Worm (Caenorhabditis elegans) whole organism, L1 larva: ENCODE data around the gene str-220.

Experiments
- C04F5.9 ChIP-seq: sonication (generic microtip); optimal IDR thresholded peaks from 2 replicates; lab custom pipeline; 2016; ENCODE audit warnings: missing genetic modification characterization, missing compliant biosample characterization
- aha-1 ChIP-seq: fragments of 150-350 bp; optimal IDR thresholded peaks from 2 replicates; lab custom pipeline; 2014; ENCODE audit warnings: missing biosample characterization, missing genetic modification characterization
- ama-1 ChIP-seq: fragments of 150-350 bp; optimal IDR thresholded peaks from 2 replicates; lab custom pipeline; 2014
- ceh-8 ChIP-seq: fragments of 200-800 bp; sonication (Bioruptor generic); optimal IDR thresholded peaks from 2 replicates; lab custom pipeline; 2018; ENCODE audit warnings: mild to moderate bottlenecking, missing genetic modification characterization, moderate library complexity, missing compliant biosample characterization
- ces-1 ChIP-seq: fragments of 150-350 bp; optimal IDR thresholded peaks from 2 replicates; lab custom pipeline; 2014; ENCODE audit warnings: missing biosample characterization, missing genetic modification reagents, missing genetic modification characterization
- dpl-1 ChIP-seq, 3 experiments: fragments of 150-350 bp in 2 of 3; sonication (generic microtip) in 1 of 3; optimal IDR thresholded peaks; 2 replicates each; lab custom pipeline; 2014 to 2017; ENCODE audit warnings: missing biosample characterization in 3 of 3, missing genetic modification characterization in 3 of 3, missing genetic modification reagents in 3 of 3
- dsc-1 ChIP-seq: sonication (generic microtip); optimal IDR thresholded peaks from 2 replicates; lab custom pipeline; 2016; ENCODE audit warnings: mild to moderate bottlenecking, missing genetic modification characterization, missing compliant biosample characterization
- efl-1 ChIP-seq, 4 experiments: fragments of 150-350 bp; optimal IDR thresholded peaks in 3 of 4; peaks in 1 of 4; 1 replicate in 1 of 4; 2 replicates in 3 of 4; lab custom pipeline; 2014; ENCODE audit warnings: missing biosample characterization in 2 of 4, missing genetic modification characterization in 2 of 4, missing genetic modification reagents in 2 of 4
- ets-5 ChIP-seq: fragments of 200-800 bp; sonication (Bioruptor generic); IDR thresholded peaks from 2 replicates; pipeline ENCODE4 v1.3.6; 2022; ENCODE audit warnings: missing genetic modification characterization, missing compliant biosample characterization
- fkh-4 ChIP-seq: sonication (generic microtip); optimal IDR thresholded peaks from 2 replicates; lab custom pipeline; 2016; ENCODE audit warnings: missing compliant biosample characterization, missing genetic modification characterization, borderline replicate concordance
- fkh-8 ChIP-seq: sonication (generic microtip); optimal IDR thresholded peaks from 2 replicates; lab custom pipeline; 2016; ENCODE audit warnings: mild to moderate bottlenecking, missing genetic modification characterization, missing compliant biosample characterization
- jun-1 ChIP-seq: fragments of 150-350 bp; optimal IDR thresholded peaks from 2 replicates; lab custom pipeline; 2014; ENCODE audit warnings: missing biosample characterization, missing genetic modification reagents, missing genetic modification characterization
- lin-15B ChIP-seq: fragments of 150-350 bp; sonication (generic microtip); optimal IDR thresholded peaks from 3 replicates; lab custom pipeline; 2014; ENCODE audit warnings: missing biosample characterization, missing genetic modification characterization
- lin-35 ChIP-seq, 2 experiments: fragments of 150-350 bp; optimal IDR thresholded peaks; 2 replicates each; lab custom pipeline; 2014; ENCODE audit warnings: missing biosample characterization in 2 of 2, missing genetic modification characterization in 2 of 2, missing genetic modification reagents in 2 of 2
- lin-39 ChIP-seq: fragments of 150-350 bp; optimal IDR thresholded peaks from 2 replicates; lab custom pipeline; 2014; ENCODE audit warnings: missing biosample characterization, missing genetic modification reagents, missing genetic modification characterization
- lsy-2 ChIP-seq, 2 experiments: fragments of 150-350 bp; optimal IDR thresholded peaks; 2 replicates each; lab custom pipeline; 2014; ENCODE audit warnings: missing biosample characterization in 2 of 2, missing genetic modification characterization in 2 of 2
- mab-9 ChIP-seq: fragments of 200-800 bp; sonication (Bioruptor generic); IDR thresholded peaks from 2 replicates; pipeline ENCODE4 v1.3.6; 2022; ENCODE audit warnings: missing genetic modification reagents, missing genetic modification characterization, missing compliant biosample characterization
- mdl-1 ChIP-seq, 2 experiments: fragments of 150-350 bp; optimal IDR thresholded peaks; 2 replicates each; lab custom pipeline; 2014 to 2017; ENCODE audit warnings: missing biosample characterization in 2 of 2, missing genetic modification characterization in 2 of 2, inconsistent platforms in 1 of 2
- nhr-11 ChIP-seq: fragments of 150-350 bp; optimal IDR thresholded peaks from 2 replicates; lab custom pipeline; 2014; ENCODE audit warnings: missing biosample characterization, missing genetic modification characterization
- nhr-20 ChIP-seq: sonication (generic microtip); optimal IDR thresholded peaks from 2 replicates; lab custom pipeline; 2016; ENCODE audit warnings: mild to moderate bottlenecking, missing genetic modification characterization, missing compliant biosample characterization
- nhr-28 ChIP-seq: fragments of 150-350 bp; optimal IDR thresholded peaks from 2 replicates; lab custom pipeline; 2014; ENCODE audit warnings: missing biosample characterization, missing genetic modification characterization
- nhr-47 ChIP-seq: sonication (generic microtip); optimal IDR thresholded peaks from 2 replicates; lab custom pipeline; 2016; ENCODE audit warnings: mild to moderate bottlenecking, missing genetic modification characterization, moderate library complexity, missing compliant biosample characterization
- nhr-71 ChIP-seq: sonication (generic microtip); optimal IDR thresholded peaks from 2 replicates; lab custom pipeline; 2016; ENCODE audit warnings: mild to moderate bottlenecking, missing genetic modification characterization, moderate library complexity, missing compliant biosample characterization
- nhr-77 ChIP-seq: fragments of 150-350 bp; optimal IDR thresholded peaks from 2 replicates; lab custom pipeline; 2014; ENCODE audit warnings: missing biosample characterization, missing genetic modification characterization
- nhr-84 ChIP-seq: sonication (generic microtip); optimal IDR thresholded peaks from 2 replicates; lab custom pipeline; 2017; ENCODE audit warnings: missing biosample characterization, missing genetic modification characterization
- nhr-85 ChIP-seq: sonication (generic microtip); peaks from one replicate; lab custom pipeline; 2016; ENCODE audit warnings: missing genetic modification characterization, inconsistent platforms, missing compliant biosample characterization
- nhr-90 ChIP-seq: sonication (generic microtip); optimal IDR thresholded peaks from 2 replicates; lab custom pipeline; 2016; ENCODE audit warnings: mild to moderate bottlenecking, missing genetic modification characterization, missing compliant biosample characterization; ENCODE audit not compliant: poor library complexity
- snu-23 ChIP-seq: sonication (generic microtip); optimal IDR thresholded peaks from 2 replicates; lab custom pipeline; 2016; ENCODE audit warnings: missing genetic modification characterization, missing compliant biosample characterization
- unc-130 ChIP-seq: fragments of 150-350 bp; optimal IDR thresholded peaks from 2 replicates; lab custom pipeline; 2017; ENCODE audit warnings: missing biosample characterization, missing genetic modification characterization, inconsistent platforms
- unc-30 ChIP-seq: sonication (generic microtip); optimal IDR thresholded peaks from 2 replicates; lab custom pipeline; 2017; ENCODE audit warnings: missing biosample characterization, missing genetic modification characterization
- unc-86 ChIP-seq: sonication (generic microtip); optimal IDR thresholded peaks from 2 replicates; lab custom pipeline; 2016; ENCODE audit warnings: missing genetic modification characterization, missing compliant biosample characterization
- zag-1 ChIP-seq: fragments of 150-350 bp; optimal IDR thresholded peaks from 2 replicates; lab custom pipeline; 2014; ENCODE audit warnings: missing biosample characterization, missing genetic modification characterization
- zip-4 ChIP-seq: fragments of 200-800 bp; sonication (Bioruptor generic); optimal IDR thresholded peaks from 2 replicates; lab custom pipeline; 2018; ENCODE audit warnings: mild to moderate bottlenecking, missing genetic modification characterization, moderate library complexity, missing compliant biosample characterization
- ztf-4 ChIP-seq: fragments of 150-350 bp; optimal IDR thresholded peaks from 2 replicates; lab custom pipeline; 2014; ENCODE audit warnings: missing biosample characterization, missing genetic modification characterization

The str-220 gene

DNA sequence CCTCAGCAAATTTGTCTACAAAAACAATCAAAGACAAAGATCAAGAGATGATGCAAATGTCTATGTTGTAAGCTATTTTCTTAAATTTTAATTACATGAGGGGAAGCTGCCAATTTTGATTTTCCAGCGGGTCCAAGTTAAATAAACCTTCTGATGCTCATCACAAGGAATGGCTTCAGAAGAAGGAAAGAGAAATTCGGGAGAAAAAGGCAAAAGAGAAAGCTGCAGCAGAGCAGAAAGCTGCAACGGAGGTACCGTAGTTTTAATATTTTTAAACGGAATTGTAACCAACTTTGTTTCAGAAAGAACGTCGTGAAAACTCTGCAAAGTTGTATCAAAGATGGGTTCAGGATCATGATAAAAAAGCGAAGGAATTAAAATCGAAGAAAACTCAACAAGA, 13.0 kb downstream of the str-220 start (continued):
- no peak for TF ChIP-seq C04F5.9

DNA sequence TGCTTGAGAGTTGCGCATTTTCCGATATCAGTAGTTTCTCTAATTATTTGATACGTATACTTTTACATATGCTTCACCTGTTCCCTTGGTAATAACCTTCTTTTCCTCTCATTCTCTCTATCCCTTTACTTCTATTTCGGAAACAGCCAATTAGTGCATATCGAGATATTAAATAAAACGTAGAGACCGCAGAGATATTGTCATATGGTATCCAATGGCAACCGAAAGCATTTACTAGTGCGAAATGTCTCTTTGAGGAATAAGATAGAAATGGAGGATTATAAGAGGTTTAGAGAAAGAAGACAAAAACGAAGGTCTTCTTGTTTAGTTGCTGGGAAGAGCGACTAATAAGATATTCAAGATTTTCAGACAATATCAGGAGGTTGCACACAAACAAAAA, 14.8 kb downstream of the str-220 start, which contains the start of gene maph-9:
Gene maph-9, plus strand, starts transcription at position 273 of the 400 bp plus-strand sequence.
- TF ChIP-seq nhr-47 (tag; lab: Kevin White, UChicago), result peak; percentile 39
- no peak for TF ChIP-seq mdl-1 (tag; optimal IDR thresholded peaks at IDR 0.05; lab: Kevin White, UChicago)
- peak; percentile 95 for TF ChIP-seq fkh-8 (tag; lab: Kevin White, UChicago)
- TF ChIP-seq aha-1 (tag; lab: Kevin White, UChicago), result no peak
- TF ChIP-seq ces-1, result no peak
- no peak for TF ChIP-seq nhr-84
- TF ChIP-seq unc-30 (tag; lab: Kevin White, UChicago), result no peak
- TF ChIP-seq nhr-90 (tag; lab: Kevin White, UChicago), result no peak
- no peak for TF ChIP-seq fkh-4 (tag; lab: Kevin White, UChicago)
- TF ChIP-seq efl-1 (optimal IDR thresholded peaks at IDR 0.05; lab: Kevin White, UChicago), result no peak
- TF ChIP-seq efl-1 (GFP tag; optimal IDR thresholded peaks at IDR 0.05 in 1 of 2; lab: Kevin White, UChicago), result peak in 1 of 2 experiments; percentile 64
- no peak for TF ChIP-seq snu-23
- TF ChIP-seq C04F5.9, result no peak
- TF ChIP-seq jun-1, result no peak
- no peak for TF ChIP-seq mab-9
- no peak for TF ChIP-seq ztf-4 (tag; lab: Kevin White, UChicago)
- TF ChIP-seq dsc-1 (tag; lab: Kevin White, UChicago), result peak; percentile 50
- TF ChIP-seq unc-86, result no peak
- peak; percentile 49 for TF ChIP-seq nhr-71 (tag; lab: Kevin White, UChicago)
- peak in 1 of 2 experiments; percentile 39 for TF ChIP-seq lsy-2 (tag; optimal IDR thresholded peaks at IDR 0.05; lab: Kevin White, UChicago)
- no peak for TF ChIP-seq lin-39
- no peak for TF ChIP-seq ama-1

DNA sequence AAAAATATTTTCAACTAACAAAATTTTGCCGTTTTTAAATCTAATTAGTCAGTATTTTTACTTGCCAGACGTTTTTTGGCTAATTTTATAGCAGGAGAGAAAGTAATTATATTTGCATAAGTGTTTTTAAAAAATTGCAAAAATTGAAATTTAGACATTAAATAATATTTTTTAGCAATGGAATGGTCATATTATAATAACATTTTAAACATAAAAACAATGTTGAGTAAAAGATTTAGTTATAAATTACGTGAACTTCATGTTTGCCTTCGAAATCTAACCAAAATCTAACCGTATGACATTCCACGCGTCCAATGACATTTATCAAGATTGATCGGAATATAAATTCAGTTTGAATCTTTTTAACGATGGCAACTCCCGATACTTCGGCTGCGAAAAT, 16.8 kb downstream of the str-220 start, which contains the start of gene C34D4.2:
Gene C34D4.2, plus strand, starts transcription at position 301 of the 400 bp plus-strand sequence.
- TF ChIP-seq nhr-11 (tag; lab: Kevin White, UChicago), result no peak
- no peak for TF ChIP-seq ets-5 (GFP tag; lab: Robert Waterston, UW)
- no peak for TF ChIP-seq lin-15B (tag; lab: Kevin White, UChicago)
- TF ChIP-seq nhr-20 (tag; lab: Kevin White, UChicago), result no peak
- TF ChIP-seq lin-35 (GFP tag; optimal IDR thresholded peaks at IDR 0.05; lab: Kevin White, UChicago), result no peak
- no peak for TF ChIP-seq dpl-1 (GFP tag; optimal IDR thresholded peaks at IDR 0.05; lab: Kevin White, UChicago)

DNA sequence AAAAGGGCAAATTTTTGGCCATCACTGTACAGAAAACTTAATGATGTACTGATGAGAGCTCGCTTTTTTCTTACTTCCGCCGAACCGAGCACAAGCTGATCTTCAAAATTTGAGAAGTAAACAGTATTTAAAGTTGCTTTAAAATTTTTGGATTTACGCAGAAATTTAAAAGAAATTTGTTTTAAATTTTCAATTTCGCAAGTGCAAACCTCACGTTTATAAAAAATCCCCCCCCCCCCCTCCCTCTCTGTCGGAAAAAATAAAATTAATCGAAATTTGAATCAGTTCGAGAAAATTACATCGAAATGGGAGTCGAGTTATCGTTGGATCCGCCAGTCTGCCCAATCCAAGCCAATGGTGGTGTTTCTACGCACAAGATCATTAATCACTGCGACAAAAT, 17.8 kb downstream of the str-220 start, which contains the start of gene C34D4.3:
Gene C34D4.3, plus strand, starts transcription at position 301 of the 400 bp plus-strand sequence.
- TF ChIP-seq zag-1 (tag; lab: Kevin White, UChicago), result no peak
- no peak for TF ChIP-seq nhr-47 (tag; lab: Kevin White, UChicago)
- TF ChIP-seq nhr-71 (tag; lab: Kevin White, UChicago), result no peak
- TF ChIP-seq nhr-20 (tag; lab: Kevin White, UChicago), result no peak
- TF ChIP-seq nhr-28, result no peak
- TF ChIP-seq nhr-77 (tag; lab: Kevin White, UChicago), result no peak
- TF ChIP-seq ceh-8 (GFP tag; lab: Kevin White, UChicago), result no peak
- no peak for TF ChIP-seq mdl-1 (tag; optimal IDR thresholded peaks at IDR 0.05; lab: Kevin White, UChicago)
- TF ChIP-seq unc-130 (tag; lab: Kevin White, UChicago), result no peak
- TF ChIP-seq zip-4, result no peak
- TF ChIP-seq unc-86, result no peak

DNA sequence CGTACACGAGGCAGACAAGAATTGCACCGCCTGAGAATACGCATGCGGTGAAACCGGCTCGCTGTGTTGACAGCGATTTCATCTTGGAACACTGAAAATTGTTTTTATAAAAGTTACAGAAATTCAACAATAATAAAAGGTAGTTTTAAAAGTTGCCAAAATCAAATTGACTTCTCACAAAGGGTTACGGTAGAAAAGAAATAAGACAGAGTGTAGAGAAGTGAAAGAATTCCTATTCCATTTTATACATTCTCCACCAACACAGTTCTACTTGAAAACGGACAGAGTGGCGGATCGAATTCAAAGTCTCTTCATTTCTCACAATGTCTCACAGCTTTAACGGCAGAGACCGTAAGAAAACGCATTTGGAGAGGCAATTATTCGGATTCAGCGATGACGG, 18.7 kb downstream of the str-220 start, which contains the start of gene col-113:
Gene col-113, minus strand, starts transcription at position 101 of the 400 bp plus-strand sequence.
- no peak for TF ChIP-seq nhr-11 (tag; lab: Kevin White, UChicago)
- peak; percentile 55 for TF ChIP-seq nhr-85 (tag; lab: Kevin White, UChicago)
- TF ChIP-seq, all 84 proteins: peak for 1
